Fruit fly (Drosophila melanogaster) whole organism, embryonic: Measurements from ENCODE around the gene CG43077.

ENCODE experiments used
- Ada2b ChIP-seq: fragments of 200-800 bp; sonication (Bioruptor generic); IDR thresholded peaks from 2 replicates; pipeline ENCODE4 v1.3.6; 2022; ENCODE audit warnings: missing biosample characterization, missing genetic modification characterization
- Asciz ChIP-seq: fragments of 200-800 bp; sonication (Bioruptor generic); optimal IDR thresholded peaks from 2 replicates; lab custom pipeline; 2017; ENCODE audit warnings: missing biosample characterization, mild to moderate bottlenecking, missing genetic modification characterization, missing genetic modification reagents
- B-H1 ChIP-seq: fragments of 200-800 bp; sonication (Bioruptor generic); IDR thresholded peaks from 3 replicates; pipeline ENCODE4 v1.3.6; 2022; ENCODE audit warnings: missing biosample characterization, missing genetic modification characterization
- CG10565 ChIP-seq: fragments of 200-800 bp; sonication (Bioruptor generic); optimal IDR thresholded peaks from 3 replicates; lab custom pipeline; 2016; ENCODE audit warnings: missing biosample characterization, mild to moderate bottlenecking, missing genetic modification characterization
- CG11085 ChIP-seq: fragments of 200-800 bp; sonication (Bioruptor generic); IDR thresholded peaks from 2 replicates; pipeline ENCODE4 v1.3.6; 2022; ENCODE audit warnings: missing biosample characterization, missing genetic modification characterization
- CG11695 ChIP-seq: fragments of 200-800 bp; sonication (Bioruptor generic); IDR thresholded peaks from 3 replicates; pipeline ENCODE4 v1.3.6; 2022; ENCODE audit warnings: missing biosample characterization, missing genetic modification characterization
- CG12744 ChIP-seq: fragments of 200-800 bp; sonication (Bioruptor generic); optimal IDR thresholded peaks from 2 replicates; lab custom pipeline; 2016; ENCODE audit warnings: missing biosample characterization, missing genetic modification characterization
- CG13424 ChIP-seq: fragments of 200-800 bp; sonication (Bioruptor generic); optimal IDR thresholded peaks from 2 replicates; lab custom pipeline; 2019; ENCODE audit warnings: missing biosample characterization, mild to moderate bottlenecking, missing genetic modification characterization, moderate library complexity
- CG13894 ChIP-seq: fragments of 200-800 bp; sonication (Bioruptor generic); optimal IDR thresholded peaks from 3 replicates; lab custom pipeline; 2018; ENCODE audit warnings: missing biosample characterization, mild to moderate bottlenecking, missing genetic modification characterization, moderate library complexity
- CG15073 ChIP-seq: fragments of 200-800 bp; sonication (Bioruptor generic); optimal IDR thresholded peaks from 2 replicates; lab custom pipeline; 2016; ENCODE audit warnings: missing biosample characterization, missing genetic modification characterization
- CG15696 ChIP-seq: fragments of 200-800 bp; sonication (Bioruptor generic); optimal IDR thresholded peaks from 2 replicates; lab custom pipeline; 2019; ENCODE audit warnings: missing biosample characterization, mild to moderate bottlenecking, missing genetic modification characterization, moderate library complexity
- CG16779 ChIP-seq: fragments of 200-800 bp; sonication (Bioruptor generic); IDR thresholded peaks from 2 replicates; pipeline ENCODE4 v1.3.6; 2022; ENCODE audit warnings: missing biosample characterization, missing genetic modification characterization
- CG16863 ChIP-seq: fragments of 200-800 bp; sonication (Bioruptor generic); optimal IDR thresholded peaks from 3 replicates; lab custom pipeline; 2016; ENCODE audit warnings: missing biosample characterization, missing genetic modification characterization
- CG17186 ChIP-seq: fragments of 200-800 bp; sonication (Bioruptor generic); optimal IDR thresholded peaks from 3 replicates; lab custom pipeline; 2017; ENCODE audit warnings: missing biosample characterization, missing genetic modification reagents, missing genetic modification characterization
- CG32772 ChIP-seq: fragments of 200-800 bp; sonication (Bioruptor generic); IDR thresholded peaks from 2 replicates; pipeline ENCODE4 v1.3.6; 2022; ENCODE audit warnings: missing biosample characterization, missing genetic modification characterization
- CG3281 ChIP-seq: fragments of 200-800 bp; sonication (Bioruptor generic); optimal IDR thresholded peaks from 3 replicates; lab custom pipeline; 2017; ENCODE audit warnings: missing biosample characterization, mild to moderate bottlenecking, missing genetic modification characterization
- CG4424 ChIP-seq: fragments of 200-800 bp; sonication (Bioruptor generic); optimal IDR thresholded peaks from 3 replicates; lab custom pipeline; 2016; ENCODE audit warnings: missing biosample characterization, missing genetic modification characterization
- CG4854 ChIP-seq: fragments of 200-800 bp; sonication (Bioruptor generic); optimal IDR thresholded peaks from 2 replicates; lab custom pipeline; 2016; ENCODE audit warnings: missing biosample characterization, missing genetic modification characterization, inconsistent platforms
- CG5953 ChIP-seq: fragments of 200-800 bp; sonication (Bioruptor generic); IDR thresholded peaks from 2 replicates; pipeline ENCODE4 v1.3.6; 2022; ENCODE audit warnings: missing biosample characterization, missing genetic modification characterization
- CG6175 ChIP-seq: fragments of 200-800 bp; sonication (Bioruptor generic); IDR thresholded peaks from 3 replicates; pipeline ENCODE4 v1.3.6; 2022; ENCODE audit warnings: missing biosample characterization, missing genetic modification characterization
- CG9727 ChIP-seq: fragments of 200-800 bp; sonication (Bioruptor generic); optimal IDR thresholded peaks from 3 replicates; lab custom pipeline; 2017; ENCODE audit warnings: missing biosample characterization, mild to moderate bottlenecking, missing genetic modification characterization
- CG9797 ChIP-seq: fragments of 200-800 bp; sonication (Bioruptor generic); optimal IDR thresholded peaks from 3 replicates; lab custom pipeline; 2018; ENCODE audit warnings: missing biosample characterization, mild to moderate bottlenecking, missing genetic modification characterization
- CTCF ChIP-seq: fragments of 200-800 bp; sonication (Bioruptor generic); optimal IDR thresholded peaks from 2 replicates; lab custom pipeline; 2017; ENCODE audit warnings: missing biosample characterization, mild to moderate bottlenecking, missing genetic modification characterization, moderate library complexity
- Camta ChIP-seq: fragments of 200-800 bp; sonication (Bioruptor generic); optimal IDR thresholded peaks from 2 replicates; lab custom pipeline; 2016; ENCODE audit warnings: missing biosample characterization, missing genetic modification characterization
- CoRest ChIP-seq: fragments of 200-800 bp; sonication (Bioruptor generic); optimal IDR thresholded peaks from 3 replicates; lab custom pipeline; 2018; ENCODE audit warnings: missing biosample characterization, mild to moderate bottlenecking, missing genetic modification characterization, moderate library complexity
- Dll ChIP-seq: fragments of 200-800 bp; sonication (Bioruptor generic); IDR thresholded peaks from 4 replicates; pipeline ENCODE4 v1.3.6; 2022; ENCODE audit warnings: missing biosample characterization, missing genetic modification characterization; ENCODE audit not compliant: partially characterized antibody
- Hey ChIP-seq: fragments of 200-800 bp; sonication (Bioruptor generic); optimal IDR thresholded peaks from 3 replicates; lab custom pipeline; 2018; ENCODE audit warnings: missing biosample characterization, mild to moderate bottlenecking, missing genetic modification characterization
- NC2α ChIP-seq: fragments of 200-800 bp; sonication (Bioruptor generic); optimal IDR thresholded peaks from 2 replicates; lab custom pipeline; 2016; ENCODE audit warnings: missing biosample characterization, missing genetic modification characterization
- Oaz ChIP-seq: fragments of 200-800 bp; sonication (Bioruptor generic); IDR thresholded peaks from 2 replicates; pipeline ENCODE4 v1.3.6; 2022; ENCODE audit warnings: missing biosample characterization, missing genetic modification characterization
- Six4 ChIP-seq: fragments of 200-800 bp; sonication (Bioruptor generic); optimal IDR thresholded peaks from 2 replicates; lab custom pipeline; 2016; ENCODE audit warnings: missing biosample characterization, missing genetic modification characterization
- amos ChIP-seq: fragments of 200-800 bp; sonication (Bioruptor generic); IDR thresholded peaks from 2 replicates; pipeline ENCODE4 v1.3.6; 2022; ENCODE audit warnings: missing biosample characterization, missing genetic modification characterization; ENCODE audit not compliant: partially characterized antibody
- bab2 ChIP-seq: fragments of 200-800 bp; sonication (Bioruptor generic); optimal IDR thresholded peaks from 2 replicates; lab custom pipeline; 2016; ENCODE audit warnings: missing biosample characterization, missing genetic modification characterization
- bbx ChIP-seq: fragments of 200-800 bp; sonication (Bioruptor generic); IDR thresholded peaks from 2 replicates; pipeline ENCODE4 v1.3.6; 2022; ENCODE audit warnings: missing biosample characterization, missing genetic modification characterization; ENCODE audit not compliant: partially characterized antibody
- cas ChIP-seq: fragments of 200-800 bp; sonication (Bioruptor generic); IDR thresholded peaks from 2 replicates; pipeline ENCODE4 v1.3.6; 2022; ENCODE audit warnings: missing biosample characterization, missing genetic modification characterization
- chm ChIP-seq: fragments of 200-800 bp; sonication (Bioruptor generic); IDR thresholded peaks from 2 replicates; pipeline ENCODE4 v1.3.6; 2022; ENCODE audit warnings: missing biosample characterization, missing genetic modification characterization
- dati ChIP-seq: fragments of 200-800 bp; sonication (Bioruptor generic); IDR thresholded peaks from 2 replicates; pipeline ENCODE4 v1.3.6; 2022; ENCODE audit warnings: missing biosample characterization, missing genetic modification characterization
- gsb ChIP-seq: fragments of 200-800 bp; sonication (Bioruptor generic); IDR thresholded peaks from 2 replicates; pipeline ENCODE4 v1.3.6; 2022; ENCODE audit warnings: missing biosample characterization, missing genetic modification characterization
- gt ChIP-seq: fragments of 200-800 bp; sonication (Bioruptor generic); IDR thresholded peaks from 2 replicates; pipeline ENCODE4 v1.3.6; 2022; ENCODE audit warnings: missing biosample characterization, missing genetic modification characterization
- hb ChIP-seq: fragments of 200-800 bp; sonication (Bioruptor generic); IDR thresholded peaks from 3 replicates; pipeline ENCODE4 v1.3.6; 2022; ENCODE audit warnings: missing biosample characterization, missing genetic modification characterization; ENCODE audit not compliant: partially characterized antibody
- hbn ChIP-seq: fragments of 200-800 bp; sonication (Bioruptor generic); IDR thresholded peaks from 2 replicates; pipeline ENCODE4 v1.3.6; 2022; ENCODE audit warnings: missing biosample characterization, missing genetic modification characterization; ENCODE audit not compliant: partially characterized antibody
- hth ChIP-seq: fragments of >200 bp; optimal IDR thresholded peaks from 2 replicates; lab custom pipeline; 2017; ENCODE audit warnings: inconsistent platforms
- ind ChIP-seq: fragments of 200-800 bp; sonication (Bioruptor generic); optimal IDR thresholded peaks from 3 replicates; lab custom pipeline; 2016; ENCODE audit warnings: missing biosample characterization, missing genetic modification characterization
- lola ChIP-seq, 3 experiments: fragments of >200 bp in 2 of 3; fragments of 200-800 bp in 1 of 3; sonication (Bioruptor generic) in 1 of 3; optimal IDR thresholded peaks; 2 replicates each; lab custom pipeline; 2017 to 2019; ENCODE audit warnings: missing biosample characterization in 3 of 3, missing genetic modification characterization in 3 of 3, mild to moderate bottlenecking in 1 of 3, moderate library complexity in 1 of 3
- mld ChIP-seq: fragments of 200-800 bp; sonication (Bioruptor generic); IDR thresholded peaks from 3 replicates; pipeline ENCODE4 v1.3.6; 2022; ENCODE audit warnings: missing biosample characterization, missing genetic modification characterization; ENCODE audit not compliant: partially characterized antibody
- pho ChIP-seq: fragments of 200-800 bp; sonication (Bioruptor generic); optimal IDR thresholded peaks from 2 replicates; lab custom pipeline; 2016; ENCODE audit warnings: missing biosample characterization, missing genetic modification characterization
- sd ChIP-seq: fragments of 200-800 bp; sonication (Bioruptor generic); optimal IDR thresholded peaks from 3 replicates; lab custom pipeline; 2018; ENCODE audit warnings: missing biosample characterization, mild to moderate bottlenecking, missing genetic modification characterization, moderate library complexity
- shn ChIP-seq: fragments of 200-800 bp; sonication (Bioruptor generic); optimal IDR thresholded peaks from 3 replicates; lab custom pipeline; 2016; ENCODE audit warnings: missing biosample characterization, missing genetic modification characterization
- sob ChIP-seq: fragments of 200-800 bp; sonication (Bioruptor generic); IDR thresholded peaks from 2 replicates; pipeline ENCODE4 v1.3.6; 2022; ENCODE audit warnings: missing biosample characterization, missing genetic modification characterization
- ttk ChIP-seq: fragments of 200-800 bp; sonication (Bioruptor generic); IDR thresholded peaks from 2 replicates; pipeline ENCODE4 v2.1.2; 2022; ENCODE audit warnings: missing biosample characterization, missing genetic modification characterization
- wek ChIP-seq: fragments of 200-800 bp; sonication (Bioruptor generic); optimal IDR thresholded peaks from 3 replicates; lab custom pipeline; 2018; ENCODE audit warnings: missing biosample characterization, mild to moderate bottlenecking, missing genetic modification characterization, moderate library complexity
- yki ChIP-seq: fragments of >200 bp; optimal IDR thresholded peaks from 3 replicates; lab custom pipeline; 2018

CG43077 gene

dm6 chrX:17078139-17078977 is 10.0 kb upstream of the CG43077 start, which contains the start of gene CG4949 (continued):
- no peak for TF ChIP-seq Ada2b
- TF ChIP-seq pho (GFP tag; lab: Kevin White, UChicago) = no peak
- TF ChIP-seq CG15696 (tag; lab: Kevin White, UChicago) = no peak
- no peak for TF ChIP-seq hth (lab: Kevin White, UChicago)
- TF ChIP-seq sob = no peak
- no peak for TF ChIP-seq NC2α (GFP tag; lab: Kevin White, UChicago)
- TF ChIP-seq Hey = no peak
- no peak for TF ChIP-seq CTCF (GFP tag; lab: Kevin White, UChicago)
- TF ChIP-seq amos (GFP tag; lab: Robert Waterston, UW) = peak; percentile 88
- no peak for TF ChIP-seq CG16779 (GFP tag; lab: Robert Waterston, UW)
- no peak for TF ChIP-seq CG16863 (GFP tag; lab: Kevin White, UChicago)
- no peak for TF ChIP-seq CG5953 (GFP tag; lab: Robert Waterston, UW)
- no peak for TF ChIP-seq CG4854 (GFP tag; lab: Kevin White, UChicago)
- TF ChIP-seq yki (lab: Kevin White, UChicago) = no peak
- no peak for TF ChIP-seq dati (GFP tag; lab: Robert Waterston, UW)
- TF ChIP-seq ind (GFP tag; lab: Kevin White, UChicago) = no peak
- TF ChIP-seq CG6175 = no peak
- TF ChIP-seq CG9727 (GFP tag; lab: Kevin White, UChicago) = peak; percentile 43
- TF ChIP-seq Six4 (GFP tag; lab: Kevin White, UChicago) = no peak
- TF ChIP-seq hb (GFP tag; lab: Robert Waterston, UW) = peak; percentile 88
- no peak for TF ChIP-seq cas
- peak; percentile 86 for TF ChIP-seq hbn (GFP tag; lab: Robert Waterston, UW)
- TF ChIP-seq ttk (GFP tag; lab: Robert Waterston, UW) = no peak
- TF ChIP-seq CG15073 (GFP tag; lab: Kevin White, UChicago) = no peak
- TF ChIP-seq CG4424 (GFP tag; lab: Kevin White, UChicago) = no peak
- no peak for TF ChIP-seq gsb (GFP tag; lab: Robert Waterston, UW)
- TF ChIP-seq CG3281 (GFP tag; lab: Kevin White, UChicago) = no peak
- no peak for TF ChIP-seq CG12744 (GFP tag; lab: Kevin White, UChicago)
- peak; percentile 14 for TF ChIP-seq CG13424 (tag; lab: Kevin White, UChicago)
- no peak for TF ChIP-seq CG11695
- peak; percentile 14 for TF ChIP-seq CoRest (tag; lab: Kevin White, UChicago)
- TF ChIP-seq chm (GFP tag; lab: Robert Waterston, UW) = no peak
- no peak for TF ChIP-seq bab2 (GFP tag; lab: Kevin White, UChicago)
- no peak for TF ChIP-seq Camta (GFP tag; lab: Kevin White, UChicago)
- TF ChIP-seq CG11085 (GFP tag; lab: Robert Waterston, UW) = no peak
- peak; percentile 90 for TF ChIP-seq bbx (GFP tag; lab: Robert Waterston, UW)
- no peak for TF ChIP-seq CG17186 (GFP tag; lab: Kevin White, UChicago)
- no peak for TF ChIP-seq B-H1 (GFP tag; lab: Robert Waterston, UW)
- no peak for TF ChIP-seq CG9797
- TF ChIP-seq shn (GFP tag; lab: Kevin White, UChicago) = no peak
- no peak for TF ChIP-seq Oaz (GFP tag; lab: Robert Waterston, UW)
- TF ChIP-seq Dll (GFP tag; lab: Robert Waterston, UW) = peak; percentile 82
- peak; percentile 87 for TF ChIP-seq mld (GFP tag; lab: Robert Waterston, UW)
- TF ChIP-seq wek = no peak
- TF ChIP-seq CG13894 (tag; lab: Kevin White, UChicago) = no peak
- TF ChIP-seq gt (GFP tag; lab: Robert Waterston, UW) = no peak
- no peak for TF ChIP-seq sd (tag; lab: Kevin White, UChicago)
- TF ChIP-seq Asciz (GFP tag; lab: Kevin White, UChicago) = no peak
- TF ChIP-seq CG32772 (GFP tag; lab: Robert Waterston, UW) = 0 out of 2 replicates have a peak, but pooled peaks have one; percentile 16
- TF ChIP-seq CG10565 (GFP tag; lab: Kevin White, UChicago) = no peak
- TF ChIP-seq lola (GFP tag; optimal IDR thresholded peaks at IDR 0.05; lab: Kevin White, UChicago) = no peak
